Worm (Caenorhabditis elegans): Measurements from ENCODE around the gene T12B3.3.

Gene T12B3.3

ce11 chrIV:7407301-7407700, 32.4 kb downstream of the T12B3.3 start:
- TF ChIP-seq hmg-4 (GFP tag; optimal IDR thresholded peaks at IDR 0.05): no peak
- TF ChIP-seq scrt-1 (GFP tag; IDR thresholded peaks at IDR 0.05): no peak
- no peak for TF ChIP-seq ama-1 (optimal IDR thresholded peaks at IDR 0.05)
- no peak for TF ChIP-seq tbx-11 (GFP tag; IDR thresholded peaks at IDR 0.05)
- no peak for TF ChIP-seq F13C5.2 (tag; optimal IDR thresholded peaks at IDR 0.05)
- TF ChIP-seq hmbx-1 (tag; optimal IDR thresholded peaks at IDR 0.05): no peak
- TF ChIP-seq ets-7 (tag; optimal IDR thresholded peaks at IDR 0.05): no peak
- TF ChIP-seq sea-1 (GFP tag; conservative IDR thresholded peaks at IDR 0.05): no peak
- TF ChIP-seq pes-1 (GFP tag; IDR thresholded peaks at IDR 0.05): no peak
- TF ChIP-seq tbx-37 (GFP tag; conservative IDR thresholded peaks at IDR 0.05): no peak
- TF ChIP-seq hnd-1 (tag; optimal IDR thresholded peaks at IDR 0.05): no peak
- TF ChIP-seq aly-1 (tag; optimal IDR thresholded peaks at IDR 0.05): no peak
- no peak for TF ChIP-seq ceh-36 (tag; optimal IDR thresholded peaks at IDR 0.05)
- TF ChIP-seq tra-4 (tag; optimal IDR thresholded peaks at IDR 0.05): no peak
- no peak for TF ChIP-seq B0310.2 (tag; optimal IDR thresholded peaks at IDR 0.05)
- no peak for TF ChIP-seq flt-1 (GFP tag; IDR thresholded peaks at IDR 0.05)
- no peak for TF ChIP-seq ceh-13 (GFP tag; optimal IDR thresholded peaks at IDR 0.05)

ce11 chrIV:7413573-7413972, 38.6 kb downstream of the T12B3.3 start:
- TF ChIP-seq hnd-1 (tag; optimal IDR thresholded peaks at IDR 0.05) (no peak), pes-1 (GFP tag; IDR thresholded peaks at IDR 0.05) (no peak), B0310.2 (tag; optimal IDR thresholded peaks at IDR 0.05) (no peak), tbx-11 (GFP tag; IDR thresholded peaks at IDR 0.05) (no peak), ets-7 (tag; optimal IDR thresholded peaks at IDR 0.05) (no peak), hmg-4 (GFP tag; optimal IDR thresholded peaks at IDR 0.05) (no peak), tbx-37 (GFP tag; conservative IDR thresholded peaks at IDR 0.05) (no peak), ceh-13 (GFP tag; optimal IDR thresholded peaks at IDR 0.05) (no peak), aly-1 (tag; optimal IDR thresholded peaks at IDR 0.05) (no peak), ama-1 (optimal IDR thresholded peaks at IDR 0.05) (no peak), ceh-36 (tag; optimal IDR thresholded peaks at IDR 0.05) (no peak), hmbx-1 (tag; optimal IDR thresholded peaks at IDR 0.05) (no peak), sea-1 (GFP tag; conservative IDR thresholded peaks at IDR 0.05) (no peak), tra-4 (tag; optimal IDR thresholded peaks at IDR 0.05) (no peak)

- TF ChIP-seq ceh-36 (tag; optimal IDR thresholded peaks at IDR 0.05): no peak
- TF ChIP-seq tra-4 (tag; optimal IDR thresholded peaks at IDR 0.05): no peak
- TF ChIP-seq tbx-11 (GFP tag; IDR thresholded peaks at IDR 0.05): no peak
- no peak for TF ChIP-seq B0310.2 (tag; optimal IDR thresholded peaks at IDR 0.05)
- no peak for TF ChIP-seq aly-1 (tag; optimal IDR thresholded peaks at IDR 0.05)
- TF ChIP-seq pes-1 (GFP tag; IDR thresholded peaks at IDR 0.05): no peak
- no peak for TF ChIP-seq ceh-13 (GFP tag; optimal IDR thresholded peaks at IDR 0.05)
- no peak for TF ChIP-seq hmbx-1 (tag; optimal IDR thresholded peaks at IDR 0.05)
- TF ChIP-seq flt-1 (GFP tag; IDR thresholded peaks at IDR 0.05): no peak
- no peak for TF ChIP-seq ama-1 (optimal IDR thresholded peaks at IDR 0.05)
- no peak for TF ChIP-seq scrt-1 (GFP tag; IDR thresholded peaks at IDR 0.05)
- no peak for TF ChIP-seq sea-1 (GFP tag; conservative IDR thresholded peaks at IDR 0.05)
- no peak for TF ChIP-seq hnd-1 (tag; optimal IDR thresholded peaks at IDR 0.05)
- TF ChIP-seq ets-7 (tag; optimal IDR thresholded peaks at IDR 0.05): no peak
- no peak for TF ChIP-seq tbx-37 (GFP tag; conservative IDR thresholded peaks at IDR 0.05)
- no peak for TF ChIP-seq F13C5.2 (tag; optimal IDR thresholded peaks at IDR 0.05)
- no peak for TF ChIP-seq hmg-4 (GFP tag; optimal IDR thresholded peaks at IDR 0.05)
These were observed 39.2 kb downstream of the T12B3.3 start for ce11 chrIV:7414163-7414562.

ce11 chrIV:7418818-7419217, 43.9 kb downstream of the T12B3.3 start, which contains the start of gene B0496.6:
Gene B0496.6, plus strand, starts transcription at chrIV:7419118.
- TF ChIP-seq ama-1 (optimal IDR thresholded peaks at IDR 0.05) (no peak), scrt-1 (GFP tag; IDR thresholded peaks at IDR 0.05) (no peak), hnd-1 (tag; optimal IDR thresholded peaks at IDR 0.05) (no peak), tbx-37 (GFP tag; conservative IDR thresholded peaks at IDR 0.05) (no peak), hmbx-1 (tag; optimal IDR thresholded peaks at IDR 0.05) (no peak)

- no peak for TF ChIP-seq hmbx-1 (tag; optimal IDR thresholded peaks at IDR 0.05)
- TF ChIP-seq scrt-1 (GFP tag; IDR thresholded peaks at IDR 0.05): no peak
These were observed 46.0 kb downstream of the T12B3.3 start, which contains the start of gene srtx-1 for ce11 chrIV:7420913-7421312. Gene srtx-1, plus strand, starts transcription at chrIV:7421213.

ce11 chrIV:7424198-7424597, 49.3 kb downstream of the T12B3.3 start, which contains the start of gene unc-82:
Gene unc-82, plus strand, starts transcription at chrIV:7424498.
- TF ChIP-seq flt-1 (GFP tag; IDR thresholded peaks at IDR 0.05): no peak
- TF ChIP-seq pes-1 (GFP tag; IDR thresholded peaks at IDR 0.05): no peak
- TF ChIP-seq tbx-11 (GFP tag; IDR thresholded peaks at IDR 0.05): no peak

- TF ChIP-seq tbx-11 (GFP tag; IDR thresholded peaks at IDR 0.05) (no peak), hmbx-1 (tag; optimal IDR thresholded peaks at IDR 0.05) (no peak), ceh-36 (tag; optimal IDR thresholded peaks at IDR 0.05) (no peak), hmg-4 (GFP tag; optimal IDR thresholded peaks at IDR 0.05) (no peak), tbx-37 (GFP tag; conservative IDR thresholded peaks at IDR 0.05) (no peak), F13C5.2 (tag; optimal IDR thresholded peaks at IDR 0.05) (no peak), aly-1 (tag; optimal IDR thresholded peaks at IDR 0.05) (no peak), B0310.2 (tag; optimal IDR thresholded peaks at IDR 0.05) (no peak), scrt-1 (GFP tag; IDR thresholded peaks at IDR 0.05) (no peak), flt-1 (GFP tag; IDR thresholded peaks at IDR 0.05) (no peak), ets-7 (tag; optimal IDR thresholded peaks at IDR 0.05) (no peak), hnd-1 (tag; optimal IDR thresholded peaks at IDR 0.05) (no peak), tra-4 (tag; optimal IDR thresholded peaks at IDR 0.05) (no peak), pes-1 (GFP tag; IDR thresholded peaks at IDR 0.05) (no peak), ama-1 (optimal IDR thresholded peaks at IDR 0.05) (no peak), ceh-13 (GFP tag; optimal IDR thresholded peaks at IDR 0.05) (no peak)
These were observed 51.1 kb downstream of the T12B3.3 start for ce11 chrIV:7426055-7426454.

All from whole organism, early embryonic.